Fruit fly (Drosophila melanogaster) whole organism, embryonic: ENCODE data around the gene CG3546.

Experiments used
- CG10979 ChIP-seq: fragments of 200-800 bp; sonication (Bioruptor generic); optimal IDR thresholded peaks from 2 replicates; lab custom pipeline; 2018; ENCODE audit warnings: missing biosample characterization, mild to moderate bottlenecking, missing genetic modification characterization, moderate library complexity
- CG11456 ChIP-seq: fragments of 200-800 bp; sonication (Bioruptor generic); IDR thresholded peaks from 3 replicates; pipeline ENCODE4 v1.3.6; 2022; ENCODE audit warnings: missing biosample characterization, missing genetic modification characterization
- CG2678 ChIP-seq: fragments of 200-800 bp; sonication (Bioruptor generic); optimal IDR thresholded peaks from 3 replicates; lab custom pipeline; 2019; ENCODE audit warnings: missing biosample characterization, mild to moderate bottlenecking, missing genetic modification characterization, moderate library complexity
- CG3838 ChIP-seq: fragments of 200-800 bp; sonication (Bioruptor generic); optimal IDR thresholded peaks from 3 replicates; lab custom pipeline; 2016; ENCODE audit warnings: missing biosample characterization, missing genetic modification characterization
- CG4854 ChIP-seq: fragments of 200-800 bp; sonication (Bioruptor generic); optimal IDR thresholded peaks from 2 replicates; lab custom pipeline; 2016; ENCODE audit warnings: missing biosample characterization, missing genetic modification characterization, inconsistent platforms
- CG5180 ChIP-seq: fragments of 200-800 bp; sonication (Bioruptor generic); optimal IDR thresholded peaks from 3 replicates; lab custom pipeline; 2017; ENCODE audit warnings: missing biosample characterization, missing genetic modification characterization, mild to moderate bottlenecking, moderate library complexity, missing genetic modification reagents
- CG7963 ChIP-seq: fragments of 200-800 bp; sonication (Bioruptor generic); IDR thresholded peaks from 3 replicates; pipeline ENCODE4 v1.3.6; 2022; ENCODE audit warnings: missing biosample characterization, missing genetic modification characterization; ENCODE audit not compliant: partially characterized antibody
- CG8388 ChIP-seq: fragments of 200-800 bp; sonication (Bioruptor generic); optimal IDR thresholded peaks from 2 replicates; lab custom pipeline; 2019; ENCODE audit warnings: missing biosample characterization, mild to moderate bottlenecking, missing genetic modification characterization, moderate library complexity
- Dip2 ChIP-seq: fragments of 200-800 bp; sonication (Bioruptor generic); IDR thresholded peaks from 2 replicates; pipeline ENCODE4 v1.3.6; 2022; ENCODE audit warnings: missing biosample characterization, missing genetic modification characterization
- H2.0 ChIP-seq: fragments of 200-800 bp; sonication (Bioruptor generic); IDR thresholded peaks from 2 replicates; pipeline ENCODE4 v1.3.6; 2022; ENCODE audit warnings: missing biosample characterization, missing genetic modification characterization
- HLH54F ChIP-seq: fragments of 200-800 bp; sonication (Bioruptor generic); optimal IDR thresholded peaks from 3 replicates; lab custom pipeline; 2016; ENCODE audit warnings: missing biosample characterization, missing genetic modification characterization
- bcd ChIP-seq: fragments of 200-800 bp; sonication (Bioruptor generic); optimal IDR thresholded peaks from 2 replicates; lab custom pipeline; 2017; ENCODE audit warnings: missing biosample characterization, mild to moderate bottlenecking, missing genetic modification characterization
- btn ChIP-seq: fragments of 200-800 bp; sonication (Bioruptor generic); optimal IDR thresholded peaks from 2 replicates; lab custom pipeline; 2016; ENCODE audit warnings: missing biosample characterization, missing genetic modification characterization
- fd64A ChIP-seq: fragments of 200-800 bp; sonication (Bioruptor generic); optimal IDR thresholded peaks from 3 replicates; lab custom pipeline; 2018; ENCODE audit warnings: missing biosample characterization, mild to moderate bottlenecking, missing genetic modification characterization
- ken ChIP-seq: fragments of 200-800 bp; sonication (Bioruptor generic); IDR thresholded peaks from 3 replicates; pipeline ENCODE4 v1.3.6; 2022; ENCODE audit warnings: missing biosample characterization, missing genetic modification characterization
- oc ChIP-seq: fragments of 200-800 bp; sonication (Bioruptor generic); optimal IDR thresholded peaks from 2 replicates; lab custom pipeline; 2018; ENCODE audit warnings: missing biosample characterization, mild to moderate bottlenecking, missing genetic modification characterization, moderate library complexity
- p53 ChIP-seq: fragments of 200-800 bp; sonication (Bioruptor generic); optimal IDR thresholded peaks from 2 replicates; lab custom pipeline; 2016; ENCODE audit warnings: missing biosample characterization, missing genetic modification characterization
- pita ChIP-seq: fragments of 200-800 bp; sonication (Bioruptor generic); optimal IDR thresholded peaks from 2 replicates; lab custom pipeline; 2017; ENCODE audit warnings: missing biosample characterization, mild to moderate bottlenecking, missing genetic modification characterization
- sens-2 ChIP-seq: fragments of 200-800 bp; sonication (Bioruptor generic); IDR thresholded peaks from 2 replicates; pipeline ENCODE4 v1.3.6; 2022; ENCODE audit warnings: missing biosample characterization, missing genetic modification characterization
- seq ChIP-seq: fragments of 200-800 bp; sonication (Bioruptor generic); IDR thresholded peaks from 2 replicates; pipeline ENCODE4 v1.3.6; 2022; ENCODE audit warnings: missing biosample characterization, missing genetic modification characterization
- tio ChIP-seq: fragments of 200-800 bp; sonication (Bioruptor generic); optimal IDR thresholded peaks from 2 replicates; lab custom pipeline; 2017; ENCODE audit warnings: missing biosample characterization, missing genetic modification characterization, inconsistent platforms
- tll ChIP-seq, 2 experiments: fragments of 200-800 bp in 1 of 2; fragments of >200 bp in 1 of 2; sonication (Bioruptor generic) in 1 of 2; optimal IDR thresholded peaks; 2 replicates each; lab custom pipeline; 2017 to 2019; ENCODE audit warnings: missing biosample characterization in 2 of 2, missing genetic modification characterization in 2 of 2, mild to moderate bottlenecking in 1 of 2, moderate library complexity in 1 of 2

The CG3546 gene

dm6 chrX:4609737-4610136, 51.9 kb downstream of the CG3546 start (continued):
- TF ChIP-seq H2.0 (GFP tag; lab: Robert Waterston, UW) (no peak; the same call in 1 of the 2 replicates), pita (GFP tag; lab: Kevin White, UChicago) (no peak), CG7963 (no peak), p53 (GFP tag; lab: Kevin White, UChicago) (no peak), CG4854 (no peak), CG3838 (no peak), tio (GFP tag; lab: Kevin White, UChicago) (no peak), bcd (GFP tag; lab: Kevin White, UChicago) (no peak), CG8388 (no peak), CG2678 (tag; lab: Kevin White, UChicago) (peak; percentile 30), tll (GFP tag; optimal IDR thresholded peaks at IDR 0.05; lab: Kevin White, UChicago) (peak in 1 of 2 experiments; percentile 56), Dip2 (no peak), sens-2 (GFP tag; lab: Robert Waterston, UW) (no peak), seq (no peak), CG11456 (GFP tag; lab: Robert Waterston, UW) (no peak), ken (GFP tag; lab: Robert Waterston, UW) (no peak), CG5180 (GFP tag; lab: Kevin White, UChicago) (no peak), CG10979 (tag; lab: Kevin White, UChicago) (no peak), btn (no peak), HLH54F (GFP tag; lab: Kevin White, UChicago) (no peak), oc (peak; percentile 28), fd64A (GFP tag; lab: Kevin White, UChicago) (peak; percentile 64)
